Fruit fly (Drosophila melanogaster) whole organism, adult: ENCODE data around the gene wda.

Experiments
- CG11617 ChIP-seq: fragments of 200-800 bp; sonication (Bioruptor generic); optimal IDR thresholded peaks from 2 replicates; lab custom pipeline; 2017; ENCODE audit warnings: mild to moderate bottlenecking, missing biosample characterization, missing genetic modification reagents, missing genetic modification characterization
- CG12768 ChIP-seq: fragments of 200-800 bp; sonication (Bioruptor generic); optimal IDR thresholded peaks from 2 replicates; lab custom pipeline; 2017; ENCODE audit warnings: missing biosample characterization, missing genetic modification characterization, mild to moderate bottlenecking, moderate library complexity, missing genetic modification reagents
- CG14711 ChIP-seq: fragments of 200-800 bp; sonication (Bioruptor generic); optimal IDR thresholded peaks from 2 replicates; lab custom pipeline; 2018; ENCODE audit warnings: missing biosample characterization, mild to moderate bottlenecking, missing genetic modification characterization, moderate library complexity
- CG1620 ChIP-seq: fragments of 200-800 bp; sonication (Bioruptor generic); optimal IDR thresholded peaks from 2 replicates; lab custom pipeline; 2016; ENCODE audit warnings: missing biosample characterization, missing genetic modification characterization
- CG33017 ChIP-seq: fragments of 200-800 bp; sonication (Bioruptor generic); optimal IDR thresholded peaks from 2 replicates; lab custom pipeline; 2018; ENCODE audit warnings: missing biosample characterization, mild to moderate bottlenecking, missing genetic modification characterization, moderate library complexity
- CG5204 ChIP-seq: fragments of 200-800 bp; sonication (Bioruptor generic); optimal IDR thresholded peaks from 2 replicates; lab custom pipeline; 2016; ENCODE audit warnings: missing biosample characterization, missing genetic modification characterization
- CG7045 ChIP-seq: fragments of 200-800 bp; sonication (Bioruptor generic); optimal IDR thresholded peaks from 2 replicates; lab custom pipeline; 2017; ENCODE audit warnings: missing biosample characterization, mild to moderate bottlenecking, missing genetic modification characterization
- CG7101 ChIP-seq: fragments of 200-800 bp; sonication (Bioruptor generic); optimal IDR thresholded peaks from 2 replicates; lab custom pipeline; 2018; ENCODE audit warnings: missing biosample characterization, mild to moderate bottlenecking, missing genetic modification characterization, moderate library complexity
- Clk ChIP-seq: fragments of 200-800 bp; sonication (Bioruptor generic); optimal IDR thresholded peaks from 2 replicates; lab custom pipeline; 2017; ENCODE audit warnings: missing biosample characterization, missing genetic modification characterization
- Crg-1 ChIP-seq: fragments of 200-800 bp; sonication (Bioruptor generic); optimal IDR thresholded peaks from 2 replicates; lab custom pipeline; 2016; ENCODE audit warnings: missing biosample characterization, missing genetic modification characterization
- Hr96 ChIP-seq: fragments of 200-800 bp; sonication (Bioruptor generic); optimal IDR thresholded peaks from 2 replicates; lab custom pipeline; 2016; ENCODE audit warnings: missing biosample characterization, missing genetic modification characterization
- Mnt ChIP-seq: fragments of 200-800 bp; sonication (Bioruptor generic); optimal IDR thresholded peaks from 2 replicates; lab custom pipeline; 2016; ENCODE audit warnings: missing biosample characterization, mild to moderate bottlenecking, missing genetic modification characterization
- bab1 ChIP-seq: fragments of 200-800 bp; sonication (Bioruptor generic); optimal IDR thresholded peaks from 3 replicates; lab custom pipeline; 2019; ENCODE audit warnings: missing biosample characterization, mild to moderate bottlenecking, missing genetic modification characterization, moderate library complexity
- cic ChIP-seq: fragments of 200-800 bp; sonication (Bioruptor generic); optimal IDR thresholded peaks from 2 replicates; lab custom pipeline; 2017; ENCODE audit warnings: missing biosample characterization, mild to moderate bottlenecking, missing genetic modification characterization, moderate library complexity
- cnc ChIP-seq, 2 experiments: fragments of >200 bp; optimal IDR thresholded peaks; 2 replicates each; lab custom pipeline; 2017
- kay ChIP-seq: fragments of 200-800 bp; sonication (Bioruptor generic); peaks from one replicate; lab custom pipeline; 2016; ENCODE audit warnings: missing biosample characterization, missing genetic modification characterization, borderline replicate concordance
- ovo ChIP-seq: fragments of 200-800 bp; sonication (Bioruptor generic); optimal IDR thresholded peaks from 2 replicates; lab custom pipeline; 2016; ENCODE audit warnings: missing biosample characterization, missing genetic modification characterization
- pad ChIP-seq: fragments of 200-800 bp; sonication (Bioruptor generic); optimal IDR thresholded peaks from 3 replicates; lab custom pipeline; 2017; ENCODE audit warnings: missing biosample characterization, missing genetic modification characterization, mild to moderate bottlenecking, moderate library complexity, missing genetic modification reagents
- tj ChIP-seq: fragments of 200-800 bp; sonication (Bioruptor generic); optimal IDR thresholded peaks from 3 replicates; lab custom pipeline; 2017; ENCODE audit warnings: missing biosample characterization, mild to moderate bottlenecking, missing genetic modification characterization, moderate library complexity
- toe ChIP-seq: fragments of 200-800 bp; sonication (Bioruptor generic); optimal IDR thresholded peaks from 2 replicates; lab custom pipeline; 2016; ENCODE audit warnings: missing biosample characterization, missing genetic modification characterization

The wda gene

dm6 chr3R:23257986-23258427, at the start of gene wda, which contains the start of gene Pex11c:
Gene wda, minus strand, starts transcription at chr3R:23258087.
Gene Pex11c, plus strand, starts transcription at chr3R:23258365.
- TF ChIP-seq ovo (peak; percentile 60), tj (GFP tag; lab: Kevin White, UChicago) (peak; percentile 68), Clk (GFP tag; lab: Kevin White, UChicago) (peak; percentile 18), cic (GFP tag; lab: Kevin White, UChicago) (no peak), CG14711 (tag; lab: Kevin White, UChicago) (peak; percentile 87), toe (GFP tag; lab: Kevin White, UChicago) (peak; percentile 3), CG5204 (GFP tag; lab: Kevin White, UChicago) (no peak), pad (peak; percentile 64), Hr96 (no peak), kay (GFP tag; lab: Kevin White, UChicago) (peak; percentile 75), CG33017 (tag; lab: Kevin White, UChicago) (peak; percentile 92), CG11617 (peak; percentile 89), CG7101 (tag; lab: Kevin White, UChicago) (peak; percentile 95), CG1620 (GFP tag; lab: Kevin White, UChicago) (no peak), Crg-1 (GFP tag; lab: Kevin White, UChicago) (peak; percentile 22), CG7045 (GFP tag; lab: Kevin White, UChicago) (peak; percentile 68), Mnt (GFP tag; lab: Kevin White, UChicago) (peak; percentile 54), cnc (optimal IDR thresholded peaks at IDR 0.05; lab: Kevin White, UChicago) (no peak), bab1 (peak; percentile 81), CG12768 (peak; percentile 60)

dm6 chr3R:23306828-23307227, 48.9 kb upstream of the wda start:
- TF ChIP-seq CG12768, result no peak
- TF ChIP-seq CG11617, result no peak
- no peak for TF ChIP-seq CG7101 (tag; lab: Kevin White, UChicago)
- TF ChIP-seq cnc (optimal IDR thresholded peaks at IDR 0.05; lab: Kevin White, UChicago), result no peak
- no peak for TF ChIP-seq cic (GFP tag; lab: Kevin White, UChicago)
- no peak for TF ChIP-seq CG14711 (tag; lab: Kevin White, UChicago)
- TF ChIP-seq tj (GFP tag; lab: Kevin White, UChicago), result no peak
- no peak for TF ChIP-seq CG33017 (tag; lab: Kevin White, UChicago)
- no peak for TF ChIP-seq CG1620 (GFP tag; lab: Kevin White, UChicago)
- TF ChIP-seq bab1, result no peak
- no peak for TF ChIP-seq CG5204 (GFP tag; lab: Kevin White, UChicago)
- TF ChIP-seq ovo, result no peak
- no peak for TF ChIP-seq Mnt (GFP tag; lab: Kevin White, UChicago)
- TF ChIP-seq pad, result no peak
- no peak for TF ChIP-seq Clk (GFP tag; lab: Kevin White, UChicago)
- TF ChIP-seq Crg-1 (GFP tag; lab: Kevin White, UChicago), result no peak
- TF ChIP-seq toe (GFP tag; lab: Kevin White, UChicago), result no peak
- no peak for TF ChIP-seq kay (GFP tag; lab: Kevin White, UChicago)
- TF ChIP-seq Hr96, result no peak

- no peak for TF ChIP-seq pad
- no peak for TF ChIP-seq bab1
- TF ChIP-seq ovo, result no peak
- no peak for TF ChIP-seq tj (GFP tag; lab: Kevin White, UChicago)
- TF ChIP-seq CG11617, result no peak
- TF ChIP-seq kay (GFP tag; lab: Kevin White, UChicago), result no peak
- no peak for TF ChIP-seq CG12768
- no peak for TF ChIP-seq CG33017 (tag; lab: Kevin White, UChicago)
- no peak for TF ChIP-seq CG1620 (GFP tag; lab: Kevin White, UChicago)
- no peak for TF ChIP-seq Hr96
- no peak for TF ChIP-seq toe (GFP tag; lab: Kevin White, UChicago)
- no peak for TF ChIP-seq cic (GFP tag; lab: Kevin White, UChicago)
- TF ChIP-seq CG7045 (GFP tag; lab: Kevin White, UChicago), result no peak
Measured at dm6 chr3R:23303297-23303696, 45.4 kb upstream of the wda start.

- no peak for TF ChIP-seq bab1
- TF ChIP-seq CG14711 (tag; lab: Kevin White, UChicago), result no peak
- TF ChIP-seq CG33017 (tag; lab: Kevin White, UChicago), result no peak
- TF ChIP-seq CG1620 (GFP tag; lab: Kevin White, UChicago), result no peak
- no peak for TF ChIP-seq CG7045 (GFP tag; lab: Kevin White, UChicago)
- TF ChIP-seq Clk (GFP tag; lab: Kevin White, UChicago), result no peak
- TF ChIP-seq Crg-1 (GFP tag; lab: Kevin White, UChicago), result no peak
- TF ChIP-seq cic (GFP tag; lab: Kevin White, UChicago), result no peak
Measured at dm6 chr3R:23302178-23302577, 44.3 kb upstream of the wda start.

- no peak for TF ChIP-seq Hr96
- TF ChIP-seq CG12768, result no peak
- no peak for TF ChIP-seq Mnt (GFP tag; lab: Kevin White, UChicago)
- TF ChIP-seq CG7101 (tag; lab: Kevin White, UChicago), result no peak
- TF ChIP-seq cic (GFP tag; lab: Kevin White, UChicago), result no peak
- no peak for TF ChIP-seq CG1620 (GFP tag; lab: Kevin White, UChicago)
- TF ChIP-seq kay (GFP tag; lab: Kevin White, UChicago), result peak; percentile 59
- no peak for TF ChIP-seq Clk (GFP tag; lab: Kevin White, UChicago)
Measured at dm6 chr3R:23301270-23301669, 43.4 kb upstream of the wda start.

dm6 chr3R:23300091-23300918, 42.4 kb upstream of the wda start:
- TF ChIP-seq Crg-1 (GFP tag; lab: Kevin White, UChicago), result no peak
